Fruit fly (Drosophila melanogaster) whole organism, embryonic: ENCODE data around the gene CG4570.

ENCODE experiments used
- CG10209 ChIP-seq: fragments of 200-800 bp; sonication (Bioruptor generic); optimal IDR thresholded peaks from 3 replicates; lab custom pipeline; 2017; ENCODE audit warnings: missing biosample characterization, mild to moderate bottlenecking, missing genetic modification characterization, missing genetic modification reagents
- Dek ChIP-seq: fragments of 200-800 bp; sonication (Bioruptor generic); optimal IDR thresholded peaks from 3 replicates; lab custom pipeline; 2019; ENCODE audit warnings: missing biosample characterization, mild to moderate bottlenecking, missing genetic modification characterization, moderate library complexity
- H2.0 ChIP-seq: fragments of 200-800 bp; sonication (Bioruptor generic); IDR thresholded peaks from 2 replicates; pipeline ENCODE4 v1.3.6; 2022; ENCODE audit warnings: missing biosample characterization, missing genetic modification characterization
- chif ChIP-seq, 2 experiments: fragments of 200-800 bp; sonication (Bioruptor generic); optimal IDR thresholded peaks; 3 replicates each; lab custom pipeline; 2016; ENCODE audit warnings: missing biosample characterization in 2 of 2, missing genetic modification characterization in 2 of 2
- gt ChIP-seq: fragments of 200-800 bp; sonication (Bioruptor generic); IDR thresholded peaks from 2 replicates; pipeline ENCODE4 v1.3.6; 2022; ENCODE audit warnings: missing biosample characterization, missing genetic modification characterization
- klu ChIP-seq: fragments of 200-800 bp; sonication (Bioruptor generic); IDR thresholded peaks from 2 replicates; pipeline ENCODE4 v1.3.6; 2022; ENCODE audit warnings: missing biosample characterization, missing genetic modification characterization

dm6 chr3R:10836924-10837323, 19.7 kb upstream of the CG4570 start:
- TF ChIP-seq H2.0 (GFP tag; lab: Robert Waterston, UW), result no peak
- no peak for TF ChIP-seq CG10209
- no peak for TF ChIP-seq gt (GFP tag; lab: Robert Waterston, UW)
- no peak for TF ChIP-seq klu (GFP tag; lab: Robert Waterston, UW)
- TF ChIP-seq chif (GFP tag; optimal IDR thresholded peaks at IDR 0.05; lab: Kevin White, UChicago), result no peak
- TF ChIP-seq Dek (tag; lab: Kevin White, UChicago), result no peak
